Worm (Caenorhabditis elegans): ENCODE results near the gene col-184.

The col-184 gene

DNA sequence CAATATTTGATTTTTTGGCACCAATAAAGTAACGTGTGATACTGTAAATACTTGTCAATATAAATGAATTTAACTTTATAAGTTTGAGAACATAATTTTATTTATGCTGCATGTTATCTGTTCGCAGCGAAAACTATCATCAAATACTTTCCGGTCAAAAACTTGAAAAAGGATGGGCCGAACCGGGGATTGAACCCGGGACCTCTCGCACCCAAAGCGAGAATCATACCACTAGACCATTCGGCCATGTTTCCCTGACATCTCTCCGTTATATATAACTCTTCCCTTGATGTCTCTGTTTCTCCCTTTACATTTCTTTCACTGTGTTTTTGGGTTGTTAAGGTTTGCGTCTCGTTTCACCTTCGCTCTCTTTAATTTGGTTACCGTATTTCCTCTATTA, 42.5 kb downstream of the col-184 start (continued):
- TF ChIP-seq nhr-76 (tag; optimal IDR thresholded peaks at IDR 0.05): no peak
- TF ChIP-seq daf-12 (tag; optimal IDR thresholded peaks at IDR 0.05): no peak
- TF ChIP-seq snpc-4 (tag; optimal IDR thresholded peaks at IDR 0.05): peak; percentile 26
- no peak for TF ChIP-seq nhr-67 (tag; optimal IDR thresholded peaks at IDR 0.05)
- no peak for TF ChIP-seq ama-1 (optimal IDR thresholded peaks at IDR 0.05)
- peak; percentile 20 for TF ChIP-seq nfya-1 (tag; optimal IDR thresholded peaks at IDR 0.05; ENCODE audit: insufficient read depth)
- TF ChIP-seq eor-1 (tag; optimal IDR thresholded peaks at IDR 0.05): no peak
- TF ChIP-seq pqm-1 (tag; optimal IDR thresholded peaks at IDR 0.05): peak; percentile 17
- no peak for TF ChIP-seq ceh-9 (tag; optimal IDR thresholded peaks at IDR 0.05)
- no peak for TF ChIP-seq zag-1 (tag; optimal IDR thresholded peaks at IDR 0.05)

DNA sequence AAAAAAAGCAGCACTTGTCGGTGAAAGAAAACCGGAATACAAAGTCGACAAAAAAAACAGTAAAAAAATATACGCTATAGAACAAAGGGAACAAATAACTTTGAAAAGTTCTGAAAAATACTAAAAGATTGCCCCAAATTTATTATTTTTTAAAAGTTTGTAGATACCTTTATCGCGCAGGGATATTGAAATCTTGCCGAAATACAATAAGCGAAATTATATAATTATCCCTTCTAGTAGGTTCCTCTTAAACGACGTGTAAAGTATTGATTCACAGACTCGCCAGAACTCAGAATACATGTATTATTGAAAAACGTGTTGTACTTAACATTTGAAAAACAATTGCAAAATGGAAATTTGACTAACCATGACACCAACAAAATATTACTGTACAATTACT, 45.1 kb downstream of the col-184 start:
- TF ChIP-seq nhr-11 (tag; optimal IDR thresholded peaks at IDR 0.05) (peak; percentile 60), R02D3.7 (tag; optimal IDR thresholded peaks at IDR 0.05) (peak; percentile 82), hmg-11 (tag; optimal IDR thresholded peaks at IDR 0.05) (peak; percentile 78), jun-1 (tag; optimal IDR thresholded peaks at IDR 0.05) (peak; percentile 97), egl-27 (tag; optimal IDR thresholded peaks at IDR 0.05) (peak; percentile 77), elt-1 (tag; optimal IDR thresholded peaks at IDR 0.05) (peak; percentile 47), fkh-10 (GFP tag; optimal IDR thresholded peaks at IDR 0.05) (peak; percentile 65), skn-1 (tag; optimal IDR thresholded peaks at IDR 0.05) (peak; percentile 95), lin-39 (tag; optimal IDR thresholded peaks at IDR 0.05) (peak; percentile 69), ceh-16 (tag; optimal IDR thresholded peaks at IDR 0.05) (peak; percentile 53), nhr-76 (tag; optimal IDR thresholded peaks at IDR 0.05) (peak; percentile 41), daf-12 (tag; optimal IDR thresholded peaks at IDR 0.05) (peak; percentile 4), nhr-237 (tag; optimal IDR thresholded peaks at IDR 0.05) (no peak), nhr-77 (tag; optimal IDR thresholded peaks at IDR 0.05) (peak; percentile 94), pqm-1 (tag; optimal IDR thresholded peaks at IDR 0.05) (peak; percentile 73), unc-39 (tag; optimal IDR thresholded peaks at IDR 0.05) (no peak), ztf-11 (tag; optimal IDR thresholded peaks at IDR 0.05) (no peak), fos-1 (tag; optimal IDR thresholded peaks at IDR 0.05) (peak; percentile 27), ZK546.5 (tag; optimal IDR thresholded peaks at IDR 0.05) (no peak), nhr-43 (tag; optimal IDR thresholded peaks at IDR 0.05; ENCODE audit: poor library complexity, severe bottlenecking) (peak; percentile 95), nfya-1 (tag; optimal IDR thresholded peaks at IDR 0.05; ENCODE audit: insufficient read depth) (peak; percentile 54), lsy-12 (tag; optimal IDR thresholded peaks at IDR 0.05) (peak; percentile 62), sea-2 (GFP tag; optimal IDR thresholded peaks at IDR 0.05) (no peak), nhr-67 (tag; optimal IDR thresholded peaks at IDR 0.05) (no peak), elt-3 (tag; optimal IDR thresholded peaks at IDR 0.05) (peak in 1 of 3 experiments; percentile 63), elt-2 (tag; optimal IDR thresholded peaks at IDR 0.05) (peak; percentile 50), ceh-82 (tag; optimal IDR thresholded peaks at IDR 0.05) (peak; percentile 94), snpc-4 (tag; optimal IDR thresholded peaks at IDR 0.05) (peak; percentile 81), nhr-25 (tag; optimal IDR thresholded peaks at IDR 0.05) (peak; percentile 75), mml-1 (tag; optimal IDR thresholded peaks at IDR 0.05) (no peak), pha-4 (tag; optimal IDR thresholded peaks at IDR 0.05) (peak; percentile 90), nhr-28 (tag; optimal IDR thresholded peaks at IDR 0.05) (no peak), egl-5 (tag; optimal IDR thresholded peaks at IDR 0.05) (peak; percentile 42), ztf-4 (tag; optimal IDR thresholded peaks at IDR 0.05) (no peak), tbx-2 (tag; optimal IDR thresholded peaks at IDR 0.05) (peak; percentile 95), nhr-12 (tag; optimal IDR thresholded peaks at IDR 0.05) (peak; percentile 11), eor-1 (tag; optimal IDR thresholded peaks at IDR 0.05) (peak in 1 of 2 experiments; percentile 80), zag-1 (tag; optimal IDR thresholded peaks at IDR 0.05) (no peak), aly-2 (tag; optimal IDR thresholded peaks at IDR 0.05) (peak; percentile 61), ceh-28 (tag; optimal IDR thresholded peaks at IDR 0.05) (peak; percentile 98), ama-1 (optimal IDR thresholded peaks at IDR 0.05) (no peak), fkh-2 (tag; optimal IDR thresholded peaks at IDR 0.05) (no peak), lin-15B (tag; optimal IDR thresholded peaks at IDR 0.05) (peak; percentile 12), unc-62 (GFP tag; optimal IDR thresholded peaks at IDR 0.05) (no peak), nhr-23 (tag; optimal IDR thresholded peaks at IDR 0.05) (peak; percentile 96), mdl-1 (tag; optimal IDR thresholded peaks at IDR 0.05) (peak; percentile 12)
